Worm (Caenorhabditis elegans): ENCODE data around the gene idpp-6.

Gene idpp-6

ce11 chrX:6822552-6822951, 39.6 kb downstream of the idpp-6 start (continued):
- TF ChIP-seq elt-2 (tag; optimal IDR thresholded peaks at IDR 0.05) (no peak), tbx-2 (tag; optimal IDR thresholded peaks at IDR 0.05) (no peak), lin-14 (GFP tag; optimal IDR thresholded peaks at IDR 0.05) (peak; percentile 43), C34B4.2 (tag; optimal IDR thresholded peaks at IDR 0.05) (no peak), zip-4 (GFP tag; optimal IDR thresholded peaks at IDR 0.05) (no peak), hlh-17 (GFP tag; optimal IDR thresholded peaks at IDR 0.05; ENCODE audit: borderline replicate concordance) (no peak), alr-1 (tag; optimal IDR thresholded peaks at IDR 0.05; ENCODE audit: borderline replicate concordance) (no peak), ceh-8 (GFP tag; optimal IDR thresholded peaks at IDR 0.05) (no peak), ces-1 (GFP tag; optimal IDR thresholded peaks at IDR 0.05) (no peak)

- no peak for TF ChIP-seq C34B4.2 (tag; optimal IDR thresholded peaks at IDR 0.05)
- TF ChIP-seq blmp-1 (tag; optimal IDR thresholded peaks at IDR 0.05), result no peak
- no peak for TF ChIP-seq ama-1 (optimal IDR thresholded peaks at IDR 0.05)
- TF ChIP-seq dsc-1 (tag; optimal IDR thresholded peaks at IDR 0.05), result peak; percentile 52
- TF ChIP-seq nhr-71 (tag; optimal IDR thresholded peaks at IDR 0.05), result peak; percentile 22
- TF ChIP-seq snu-23 (GFP tag; optimal IDR thresholded peaks at IDR 0.05), result peak; percentile 23
- no peak for TF ChIP-seq unc-98 (GFP tag; IDR thresholded peaks at IDR 0.05)
- no peak for TF ChIP-seq fos-1 (tag; optimal IDR thresholded peaks at IDR 0.05)
- no peak for TF ChIP-seq zag-1 (tag; optimal IDR thresholded peaks at IDR 0.05)
- peak; percentile 52 for TF ChIP-seq lin-14 (GFP tag; optimal IDR thresholded peaks at IDR 0.05)
- TF ChIP-seq lin-13 (GFP tag; optimal IDR thresholded peaks at IDR 0.05), result no peak
- peak; percentile 90 for TF ChIP-seq pag-3 (tag; optimal IDR thresholded peaks at IDR 0.05; ENCODE audit: borderline replicate concordance, insufficient read depth)
- TF ChIP-seq ceh-90 (tag; optimal IDR thresholded peaks at IDR 0.05), result no peak
- TF ChIP-seq skn-1 (tag; optimal IDR thresholded peaks at IDR 0.05), result no peak
- no peak for TF ChIP-seq nhr-237 (tag; optimal IDR thresholded peaks at IDR 0.05)
- TF ChIP-seq aly-2 (tag; optimal IDR thresholded peaks at IDR 0.05), result no peak
- TF ChIP-seq tlp-1 (tag; optimal IDR thresholded peaks at IDR 0.05), result no peak
- TF ChIP-seq ceh-88 (GFP tag; IDR thresholded peaks at IDR 0.05), result no peak
- TF ChIP-seq rnt-1 (tag; optimal IDR thresholded peaks at IDR 0.05), result peak; percentile 52
- TF ChIP-seq lin-39 (tag; optimal IDR thresholded peaks at IDR 0.05), result no peak
- TF ChIP-seq elt-3 (tag; optimal IDR thresholded peaks at IDR 0.05), result no peak
- no peak for TF ChIP-seq ceh-82 (tag; optimal IDR thresholded peaks at IDR 0.05)
- TF ChIP-seq fkh-4 (tag; optimal IDR thresholded peaks at IDR 0.05; ENCODE audit: borderline replicate concordance), result no peak
- TF ChIP-seq lsy-2 (tag; optimal IDR thresholded peaks at IDR 0.05), result no peak
These were observed 40.4 kb downstream of the idpp-6 start, which contains the start of gene gei-15 for ce11 chrX:6823218-6823979. Gene gei-15 (minus strand): TSS chrX:6823268.

ce11 chrX:6825840-6826239, 42.9 kb downstream of the idpp-6 start, which contains the start of gene F41B4.1:
Gene F41B4.1 (minus strand): TSS chrX:6825862.
- peak; percentile 87 for TF ChIP-seq dsc-1 (tag; optimal IDR thresholded peaks at IDR 0.05)
- TF ChIP-seq lin-14 (GFP tag; optimal IDR thresholded peaks at IDR 0.05), result peak; percentile 89
- peak in 1 of 2 experiments; percentile 37 for TF ChIP-seq mdl-1 (tag; optimal IDR thresholded peaks at IDR 0.05)
- no peak for TF ChIP-seq alr-1 (tag; optimal IDR thresholded peaks at IDR 0.05; ENCODE audit: borderline replicate concordance)
- TF ChIP-seq fkh-4 (tag; optimal IDR thresholded peaks at IDR 0.05; ENCODE audit: borderline replicate concordance), result peak; percentile 39
- peak; percentile 63 for TF ChIP-seq mef-2 (tag; optimal IDR thresholded peaks at IDR 0.05)
- no peak for TF ChIP-seq ces-1 (GFP tag; optimal IDR thresholded peaks at IDR 0.05)
- TF ChIP-seq snu-23 (GFP tag; optimal IDR thresholded peaks at IDR 0.05), result peak; percentile 67
- peak; percentile 35 for TF ChIP-seq nhr-20 (tag; optimal IDR thresholded peaks at IDR 0.05)
- TF ChIP-seq rnt-1 (tag; optimal IDR thresholded peaks at IDR 0.05), result peak; percentile 74
- peak; percentile 21 for TF ChIP-seq tbx-2 (tag; optimal IDR thresholded peaks at IDR 0.05)
- TF ChIP-seq nhr-19 (GFP tag; conservative IDR thresholded peaks at IDR 0.05), result peak; percentile 59
- TF ChIP-seq nhr-77 (tag; optimal IDR thresholded peaks at IDR 0.05), result no peak
- TF ChIP-seq pag-3 (tag; optimal IDR thresholded peaks at IDR 0.05; ENCODE audit: borderline replicate concordance, insufficient read depth), result peak; percentile 94
- no peak for TF ChIP-seq ceh-88 (GFP tag; IDR thresholded peaks at IDR 0.05)
- peak; percentile 40 for TF ChIP-seq lin-39 (tag; optimal IDR thresholded peaks at IDR 0.05)
- peak; percentile 21 to 61 for TF ChIP-seq lsy-2 (tag; optimal IDR thresholded peaks at IDR 0.05)
- no peak for TF ChIP-seq nhr-76 (tag; optimal IDR thresholded peaks at IDR 0.05)
- peak; percentile 66 for TF ChIP-seq unc-130 (tag; optimal IDR thresholded peaks at IDR 0.05)
- TF ChIP-seq nhr-71 (tag; optimal IDR thresholded peaks at IDR 0.05), result peak; percentile 84
- no peak for TF ChIP-seq lin-35 (GFP tag; optimal IDR thresholded peaks at IDR 0.05)
